Fruit fly (Drosophila melanogaster): ENCODE results near the gene Ccz1.
A peak's percentile ranks its signal among the peaks of the same experiment; 100 is the strongest.

The Ccz1 gene

dm6 chr3L:3929968-3930767 is 31.2 kb upstream of the Ccz1 start:
- TF ChIP-seq psq (GFP tag; optimal IDR thresholded peaks at IDR 0.05) (peak; percentile 9), Rel (GFP tag; optimal IDR thresholded peaks at IDR 0.05) (no peak), Rel (tag; optimal IDR thresholded peaks at IDR 0.05) (peak; percentile 23), h (GFP tag; optimal IDR thresholded peaks at IDR 0.05) (peak; percentile 27), Vsx2 (GFP tag; optimal IDR thresholded peaks at IDR 0.05; ENCODE audit: partially characterized antibody) (peak; percentile 70), Mio (GFP tag; optimal IDR thresholded peaks at IDR 0.05) (no peak), CG32264 (GFP tag; optimal IDR thresholded peaks at IDR 0.05) (no peak), rgr (GFP tag; optimal IDR thresholded peaks at IDR 0.05) (peak; percentile 20)

dm6 chr3L:3928943-3929785 is 30.2 kb upstream of the Ccz1 start:
- TF ChIP-seq Dif (GFP tag; optimal IDR thresholded peaks at IDR 0.05; ENCODE audit: partially characterized antibody) (peak; percentile 5), jim (GFP tag; optimal IDR thresholded peaks at IDR 0.05) (no peak), h (GFP tag; optimal IDR thresholded peaks at IDR 0.05) (peak; percentile 38), Rel (GFP tag; optimal IDR thresholded peaks at IDR 0.05) (no peak), Rel (tag; optimal IDR thresholded peaks at IDR 0.05) (peak; percentile 44)

dm6 chr3L:3928205-3928942 is 29.4 kb upstream of the Ccz1 start:
- TF ChIP-seq OdsH (GFP tag; optimal IDR thresholded peaks at IDR 0.05) (peak; percentile 95), GATAd (GFP tag; optimal IDR thresholded peaks at IDR 0.05) (peak; percentile 84), HLH106 (tag; optimal IDR thresholded peaks at IDR 0.05) (peak; percentile 92), psq (GFP tag; optimal IDR thresholded peaks at IDR 0.05) (peak; percentile 89), CG9705 (GFP tag; optimal IDR thresholded peaks at IDR 0.05) (peak; percentile 78), h (GFP tag; optimal IDR thresholded peaks at IDR 0.05) (peak; percentile 97), dsf (GFP tag; optimal IDR thresholded peaks at IDR 0.05; ENCODE audit: borderline replicate concordance) (peak; percentile 74), Jra (GFP tag; optimal IDR thresholded peaks at IDR 0.05) (peak; percentile 84), dmrt93B (GFP tag; optimal IDR thresholded peaks at IDR 0.05) (peak; percentile 79), Abd-B (GFP tag; optimal IDR thresholded peaks at IDR 0.05) (no peak), pan (optimal IDR thresholded peaks at IDR 0.05) (no peak), Hr83 (GFP tag; optimal IDR thresholded peaks at IDR 0.05; ENCODE audit: poor library complexity, severe bottlenecking) (peak; percentile 70), CG32264 (GFP tag; optimal IDR thresholded peaks at IDR 0.05) (peak; percentile 75), Mio (GFP tag; optimal IDR thresholded peaks at IDR 0.05) (peak; percentile 71), Myc (optimal IDR thresholded peaks at IDR 0.05) (no peak), Vsx2 (GFP tag; optimal IDR thresholded peaks at IDR 0.05; ENCODE audit: partially characterized antibody) (no peak), Rel (GFP tag; optimal IDR thresholded peaks at IDR 0.05) (peak; percentile 58), Rel (tag; optimal IDR thresholded peaks at IDR 0.05) (peak; percentile 74), br (GFP tag; optimal IDR thresholded peaks at IDR 0.05) (peak; percentile 94), ey (GFP tag; optimal IDR thresholded peaks at IDR 0.05) (peak; percentile 97), sv (GFP tag; optimal IDR thresholded peaks at IDR 0.05) (peak; percentile 88), sage (GFP tag; optimal IDR thresholded peaks at IDR 0.05) (peak; percentile 79), Hr78 (GFP tag; optimal IDR thresholded peaks at IDR 0.05) (no peak), usp (GFP tag; optimal IDR thresholded peaks at IDR 0.05) (no peak), Sp1 (GFP tag; optimal IDR thresholded peaks at IDR 0.05) (peak; percentile 91), jim (GFP tag; optimal IDR thresholded peaks at IDR 0.05) (peak; percentile 24), CrebA (GFP tag; optimal IDR thresholded peaks at IDR 0.05; ENCODE audit: borderline replicate concordance) (peak; percentile 77), fru (GFP tag; optimal IDR thresholded peaks at IDR 0.05) (peak; percentile 93), foxo (GFP tag; optimal IDR thresholded peaks at IDR 0.05) (peak; percentile 37 to 95), brk (GFP tag; optimal IDR thresholded peaks at IDR 0.05) (peak; percentile 85), Dif (GFP tag; optimal IDR thresholded peaks at IDR 0.05; ENCODE audit: partially characterized antibody) (no peak), Hnf4 (GFP tag; optimal IDR thresholded peaks at IDR 0.05) (peak; percentile 92), woc (GFP tag; optimal IDR thresholded peaks at IDR 0.05) (peak; percentile 57), tai (GFP tag; optimal IDR thresholded peaks at IDR 0.05) (peak; percentile 87), dl (GFP tag; optimal IDR thresholded peaks at IDR 0.05; ENCODE audit: insufficient read depth in 1 of 2, partially characterized antibody in 2 of 2) (no peak), Dfd (GFP tag; optimal IDR thresholded peaks at IDR 0.05) (no peak), lola (GFP tag; optimal IDR thresholded peaks at IDR 0.05) (no peak), N (GFP tag; optimal IDR thresholded peaks at IDR 0.05) (no peak), rgr (GFP tag; optimal IDR thresholded peaks at IDR 0.05) (peak; percentile 97)

Data from whole organism, wandering third instar larva.